Worm (Caenorhabditis elegans): ENCODE results near the gene K03H1.9.

The K03H1.9 gene

DNA sequence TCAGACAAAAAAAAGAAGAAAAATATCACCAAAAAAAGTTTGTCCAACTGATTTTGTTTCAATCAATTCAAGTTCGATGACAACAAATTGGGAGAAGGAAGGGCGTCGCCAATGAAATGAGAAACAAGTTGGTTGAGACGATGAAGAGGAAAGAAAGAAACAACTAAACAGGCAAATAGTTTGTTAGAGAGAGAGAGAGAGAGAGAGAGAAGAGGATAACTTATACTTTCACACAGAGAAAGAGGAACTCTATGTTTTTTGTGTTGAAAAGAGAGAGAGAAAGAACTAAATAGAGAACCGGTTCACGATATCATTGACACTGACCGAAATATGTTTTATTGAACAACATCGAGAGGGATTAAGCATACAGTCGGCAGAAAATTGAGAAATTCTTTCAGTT is 33.7 kb downstream of the K03H1.9 start:
- TF ChIP-seq tbx-37 (GFP tag; conservative IDR thresholded peaks at IDR 0.05) (no peak), hmg-4 (GFP tag; optimal IDR thresholded peaks at IDR 0.05) (no peak), pes-1 (GFP tag; IDR thresholded peaks at IDR 0.05) (no peak), flt-1 (GFP tag; IDR thresholded peaks at IDR 0.05) (no peak), sea-1 (GFP tag; conservative IDR thresholded peaks at IDR 0.05) (no peak), tbx-11 (GFP tag; IDR thresholded peaks at IDR 0.05) (no peak), B0310.2 (tag; optimal IDR thresholded peaks at IDR 0.05) (no peak), ama-1 (optimal IDR thresholded peaks at IDR 0.05) (no peak), ets-7 (tag; optimal IDR thresholded peaks at IDR 0.05) (no peak), hnd-1 (tag; optimal IDR thresholded peaks at IDR 0.05) (no peak), ceh-13 (GFP tag; optimal IDR thresholded peaks at IDR 0.05) (no peak), scrt-1 (GFP tag; IDR thresholded peaks at IDR 0.05) (no peak), tra-4 (tag; optimal IDR thresholded peaks at IDR 0.05) (no peak), ceh-36 (tag; optimal IDR thresholded peaks at IDR 0.05) (no peak), hmbx-1 (tag; optimal IDR thresholded peaks at IDR 0.05) (no peak), F13C5.2 (tag; optimal IDR thresholded peaks at IDR 0.05) (no peak)

DNA sequence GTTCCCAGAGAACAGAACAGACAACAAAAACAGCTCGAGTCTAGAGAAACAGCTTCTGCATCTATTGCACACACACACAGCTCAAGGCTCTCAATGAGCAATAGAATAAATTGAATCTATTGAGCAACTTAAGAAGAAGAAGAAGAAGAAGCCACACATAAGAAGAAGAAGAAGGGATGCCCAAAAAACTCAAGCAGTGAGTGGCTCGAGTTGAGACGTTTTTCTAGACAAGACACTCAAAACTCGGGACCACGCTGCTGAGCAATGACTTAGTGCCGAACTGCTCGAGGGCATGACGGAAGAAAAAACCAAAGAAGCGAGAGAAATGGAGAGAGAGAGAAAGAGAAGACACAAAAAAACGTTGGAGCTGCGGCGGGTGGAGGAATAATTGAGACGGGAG is 36.0 kb downstream of the K03H1.9 start:
- TF ChIP-seq tra-4 (tag; optimal IDR thresholded peaks at IDR 0.05): no peak
- no peak for TF ChIP-seq hmg-4 (GFP tag; optimal IDR thresholded peaks at IDR 0.05)
- no peak for TF ChIP-seq ceh-36 (tag; optimal IDR thresholded peaks at IDR 0.05)
- no peak for TF ChIP-seq ets-7 (tag; optimal IDR thresholded peaks at IDR 0.05)
- TF ChIP-seq tbx-37 (GFP tag; conservative IDR thresholded peaks at IDR 0.05): no peak
- no peak for TF ChIP-seq B0310.2 (tag; optimal IDR thresholded peaks at IDR 0.05)
- no peak for TF ChIP-seq tbx-11 (GFP tag; IDR thresholded peaks at IDR 0.05)
- no peak for TF ChIP-seq pes-1 (GFP tag; IDR thresholded peaks at IDR 0.05)
- no peak for TF ChIP-seq ama-1 (optimal IDR thresholded peaks at IDR 0.05)
- TF ChIP-seq F13C5.2 (tag; optimal IDR thresholded peaks at IDR 0.05): no peak

DNA sequence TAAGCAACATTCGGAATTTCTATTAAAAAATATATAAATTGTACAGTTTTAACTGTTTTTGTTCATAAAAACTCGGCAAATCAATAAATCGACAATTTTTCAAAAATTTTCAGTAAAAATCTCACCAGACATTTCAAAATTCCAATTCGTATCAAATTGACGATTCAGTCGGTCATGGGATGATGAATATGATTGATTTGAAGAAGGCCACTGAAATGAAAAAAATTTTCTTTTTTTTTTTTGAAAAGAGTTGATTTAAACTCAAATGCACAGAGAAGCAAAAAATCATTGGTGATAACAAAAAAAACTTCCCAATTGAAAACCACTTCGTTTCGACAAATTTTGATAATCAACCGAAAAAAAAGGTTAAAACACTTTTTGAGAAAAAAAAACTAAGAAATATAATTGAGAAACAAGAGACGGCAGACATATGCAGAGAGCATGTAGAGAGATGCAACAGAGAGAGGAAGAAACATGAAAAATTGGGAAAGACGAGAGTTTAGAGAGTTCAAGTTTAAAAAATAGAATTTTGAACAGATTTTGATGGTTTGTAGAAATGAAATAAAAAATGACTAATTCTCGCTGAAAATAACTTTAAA is 37.5 kb downstream of the K03H1.9 start:
- TF ChIP-seq ets-7 (tag; optimal IDR thresholded peaks at IDR 0.05) (no peak), hmbx-1 (tag; optimal IDR thresholded peaks at IDR 0.05) (no peak), tbx-11 (GFP tag; IDR thresholded peaks at IDR 0.05) (no peak), ceh-13 (GFP tag; optimal IDR thresholded peaks at IDR 0.05) (no peak)

DNA sequence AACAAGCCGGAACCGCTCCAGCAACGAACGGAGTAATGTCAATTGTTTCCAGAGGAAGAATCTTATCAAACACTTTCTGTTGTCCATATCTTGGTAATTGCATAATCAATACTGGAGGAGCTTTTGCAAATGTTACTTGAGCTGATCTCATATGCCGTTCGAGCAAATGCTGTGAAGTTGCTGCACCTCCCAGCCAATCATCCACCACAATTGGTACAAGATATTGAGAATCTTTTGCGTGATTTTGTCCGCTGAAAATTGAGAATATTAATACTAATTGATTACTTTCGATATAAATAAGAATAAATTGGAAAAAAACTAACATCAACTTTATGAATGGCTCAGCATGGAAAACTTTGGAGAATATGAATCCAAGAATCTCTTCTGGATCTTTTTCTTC is 41.6 kb downstream of the K03H1.9 start:
- no peak for TF ChIP-seq B0310.2 (tag; optimal IDR thresholded peaks at IDR 0.05)
- TF ChIP-seq hmbx-1 (tag; optimal IDR thresholded peaks at IDR 0.05): no peak
- no peak for TF ChIP-seq sea-1 (GFP tag; conservative IDR thresholded peaks at IDR 0.05)
- TF ChIP-seq tbx-37 (GFP tag; conservative IDR thresholded peaks at IDR 0.05): no peak
- TF ChIP-seq ceh-13 (GFP tag; optimal IDR thresholded peaks at IDR 0.05): no peak
- no peak for TF ChIP-seq ets-7 (tag; optimal IDR thresholded peaks at IDR 0.05)

- no peak for TF ChIP-seq ama-1 (optimal IDR thresholded peaks at IDR 0.05)
These were observed 48.4 kb downstream of the K03H1.9 start, which contains the start of gene mam-7 for ce11 chrIII:9892855-9893254. TSS of gene mam-7 (plus strand) at chrIII:9893155.

ce11 chrIII:9891324-9891723 is 50.0 kb downstream of the K03H1.9 start, which contains the start of gene alg-4:
TSS of gene alg-4 (minus strand) at chrIII:9891424.
- TF ChIP-seq F13C5.2 (tag; optimal IDR thresholded peaks at IDR 0.05) (no peak), tra-4 (tag; optimal IDR thresholded peaks at IDR 0.05) (no peak), tbx-37 (GFP tag; conservative IDR thresholded peaks at IDR 0.05) (no peak), sea-1 (GFP tag; conservative IDR thresholded peaks at IDR 0.05) (no peak), hnd-1 (tag; optimal IDR thresholded peaks at IDR 0.05) (no peak), scrt-1 (GFP tag; IDR thresholded peaks at IDR 0.05) (no peak), ceh-13 (GFP tag; optimal IDR thresholded peaks at IDR 0.05) (no peak), pes-1 (GFP tag; IDR thresholded peaks at IDR 0.05) (no peak), B0310.2 (tag; optimal IDR thresholded peaks at IDR 0.05) (no peak), tbx-11 (GFP tag; IDR thresholded peaks at IDR 0.05) (no peak), hmg-4 (GFP tag; optimal IDR thresholded peaks at IDR 0.05) (no peak)
